Fruit fly (Drosophila melanogaster) whole organism, prepupa: ENCODE measurements around the gene ppk23.

Experiments used
- CG10669 ChIP-seq: fragments of 200-800 bp; sonication (Bioruptor generic); optimal IDR thresholded peaks from 3 replicates; lab custom pipeline; 2018; ENCODE audit warnings: missing biosample characterization, mild to moderate bottlenecking, missing genetic modification characterization, moderate library complexity
- CG6163 ChIP-seq: fragments of 200-800 bp; sonication (Bioruptor generic); IDR thresholded peaks from 3 replicates; pipeline ENCODE4 v1.3.6; 2022; ENCODE audit warnings: missing biosample characterization, missing genetic modification characterization
- CG8119 ChIP-seq: fragments of 200-800 bp; sonication (Bioruptor generic); IDR thresholded peaks from 3 replicates; pipeline ENCODE4 v1.3.6; 2022; ENCODE audit warnings: missing biosample characterization, missing genetic modification characterization
- eg ChIP-seq: fragments of 200-800 bp; sonication (Bioruptor generic); IDR thresholded peaks from 3 replicates; pipeline ENCODE4 v1.3.6; 2022; ENCODE audit warnings: missing biosample characterization, missing genetic modification characterization
- ss ChIP-seq, 2 experiments: fragments of 200-800 bp; sonication (Bioruptor generic); optimal IDR thresholded peaks; 2 replicates in 1 of 2; 3 replicates in 1 of 2; lab custom pipeline; 2017 to 2018; ENCODE audit warnings: mild to moderate bottlenecking in 2 of 2, missing biosample characterization in 2 of 2, missing genetic modification characterization in 2 of 2, moderate library complexity in 1 of 2

dm6 chrX:17532158-17532557, 36.9 kb downstream of the ppk23 start:
- no peak for TF ChIP-seq ss (GFP tag; optimal IDR thresholded peaks at IDR 0.05; lab: Kevin White, UChicago)
- no peak for TF ChIP-seq eg
- TF ChIP-seq CG10669 (GFP tag; lab: Kevin White, UChicago): no peak
- no peak for TF ChIP-seq CG8119
- TF ChIP-seq CG6163 (GFP tag; lab: Robert Waterston, UW): no peak
